Worm (Caenorhabditis elegans): ENCODE results near the gene ttr-23.

ce11 chrV:10556362-10556761 is 33.3 kb downstream of the ttr-23 start:
- TF ChIP-seq unc-62 (GFP tag; optimal IDR thresholded peaks at IDR 0.05) = no peak
- no peak for TF ChIP-seq elt-1 (tag; optimal IDR thresholded peaks at IDR 0.05; ENCODE audit: borderline replicate concordance, insufficient read depth)
- no peak for TF ChIP-seq ceh-83 (GFP tag; optimal IDR thresholded peaks at IDR 0.05)
- no peak for TF ChIP-seq lin-13 (tag; optimal IDR thresholded peaks at IDR 0.05)
- no peak for TF ChIP-seq blmp-1 (tag; optimal IDR thresholded peaks at IDR 0.05)
- TF ChIP-seq lsy-2 (tag; optimal IDR thresholded peaks at IDR 0.05) = no peak
- TF ChIP-seq elt-3 (tag; optimal IDR thresholded peaks at IDR 0.05) = no peak
- no peak for TF ChIP-seq nhr-76 (tag; optimal IDR thresholded peaks at IDR 0.05)
- TF ChIP-seq unc-120 (tag; optimal IDR thresholded peaks at IDR 0.05; ENCODE audit: poor library complexity, severe bottlenecking) = no peak

Data from whole organism, mixed stage, embryonic.